Worm (Caenorhabditis elegans): ENCODE data around the gene Y79H2A.2.

Y79H2A.2 gene

DNA sequence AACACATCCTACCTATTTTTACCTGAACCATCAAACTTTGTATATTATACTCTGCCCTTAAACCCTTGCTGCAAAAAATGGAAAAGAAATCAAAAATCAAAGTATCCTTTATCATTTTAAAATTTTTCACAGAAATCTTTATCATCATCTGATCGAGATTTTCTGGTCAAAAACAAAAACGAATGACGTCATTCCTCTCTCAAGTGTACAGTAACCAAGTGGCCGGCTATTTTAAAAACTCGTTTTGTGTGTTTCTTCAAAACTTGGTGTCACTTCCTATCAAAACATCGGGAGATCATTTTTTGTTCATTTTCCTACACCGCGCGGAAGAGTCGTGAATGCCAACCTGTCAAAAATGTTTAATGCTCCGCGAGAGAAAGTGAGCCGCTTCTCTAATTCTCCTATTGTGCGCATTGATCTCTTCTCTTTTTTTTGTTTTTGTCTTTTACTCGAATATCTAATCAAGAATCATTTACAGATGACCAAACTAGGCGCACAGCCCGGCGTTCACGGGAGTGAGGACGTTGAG, 10.4 kb downstream of the Y79H2A.2 start, which contains the start of gene brp-1:
Gene brp-1 (plus strand): TSS at position 479 of the 529 bp plus-strand sequence.
- peak; percentile 56 for TF ChIP-seq zip-8 (tag; optimal IDR thresholded peaks at IDR 0.05)
- TF ChIP-seq sem-2 (GFP tag; optimal IDR thresholded peaks at IDR 0.05) = no peak

DNA sequence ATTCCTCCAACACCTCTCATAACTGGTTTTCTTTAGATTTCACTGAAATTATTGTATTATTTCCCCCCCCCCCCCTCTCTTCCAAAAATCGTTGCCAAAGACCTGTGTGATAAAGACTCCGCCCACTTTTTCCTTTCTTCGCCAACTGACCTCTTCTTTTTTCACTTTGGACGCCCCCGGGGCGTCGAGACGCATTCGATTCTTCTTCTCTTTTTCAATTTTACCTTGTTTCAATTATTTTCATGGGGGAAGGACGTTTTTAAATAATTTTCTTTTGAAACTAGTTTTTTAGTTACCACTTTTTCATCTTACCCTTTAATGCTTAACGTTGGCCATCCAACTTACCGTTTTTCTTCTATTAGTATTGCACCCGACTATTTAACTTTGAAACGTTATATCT, 12.6 kb downstream of the Y79H2A.2 start:
- TF ChIP-seq nhr-2 (tag; optimal IDR thresholded peaks at IDR 0.05) (no peak), unc-62 (GFP tag; optimal IDR thresholded peaks at IDR 0.05) (no peak), hlh-1 (tag; optimal IDR thresholded peaks at IDR 0.05) (no peak), unc-120 (tag; optimal IDR thresholded peaks at IDR 0.05; ENCODE audit: poor library complexity, severe bottlenecking) (no peak), ces-1 (GFP tag; optimal IDR thresholded peaks at IDR 0.05) (no peak), lsy-2 (tag; optimal IDR thresholded peaks at IDR 0.05) (no peak), mab-5 (tag; optimal IDR thresholded peaks at IDR 0.05) (no peak), sptf-1 (tag; optimal IDR thresholded peaks at IDR 0.05) (no peak), flh-1 (GFP tag; optimal IDR thresholded peaks at IDR 0.05) (no peak), ceh-43 (GFP tag; optimal IDR thresholded peaks at IDR 0.05) (no peak), ceh-83 (GFP tag; optimal IDR thresholded peaks at IDR 0.05) (no peak), nhr-28 (tag; optimal IDR thresholded peaks at IDR 0.05) (no peak), zip-8 (tag; optimal IDR thresholded peaks at IDR 0.05) (no peak), elt-1 (tag; optimal IDR thresholded peaks at IDR 0.05; ENCODE audit: borderline replicate concordance, insufficient read depth) (no peak), ceh-39 (tag; optimal IDR thresholded peaks at IDR 0.05) (no peak)

DNA sequence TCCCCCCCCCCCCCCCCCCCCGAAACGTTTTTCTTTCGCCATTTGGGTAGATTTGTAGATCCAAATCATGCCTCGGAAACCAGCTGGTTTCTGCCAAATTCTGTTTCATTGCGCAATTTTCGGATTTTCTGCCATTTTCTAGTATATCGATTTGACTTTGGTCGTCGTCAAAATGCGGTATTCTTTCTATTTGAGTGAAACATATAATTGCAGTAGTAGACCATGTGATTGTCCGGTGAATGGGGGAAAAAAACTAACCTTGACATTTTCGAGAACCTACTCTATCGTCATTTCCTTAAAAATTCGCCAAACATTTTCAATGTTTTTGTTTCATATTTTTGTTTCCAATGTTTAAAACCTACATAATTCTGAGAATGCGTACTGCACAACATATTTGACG, 15.0 kb downstream of the Y79H2A.2 start:
- TF ChIP-seq flh-1 (GFP tag; optimal IDR thresholded peaks at IDR 0.05) = no peak

DNA sequence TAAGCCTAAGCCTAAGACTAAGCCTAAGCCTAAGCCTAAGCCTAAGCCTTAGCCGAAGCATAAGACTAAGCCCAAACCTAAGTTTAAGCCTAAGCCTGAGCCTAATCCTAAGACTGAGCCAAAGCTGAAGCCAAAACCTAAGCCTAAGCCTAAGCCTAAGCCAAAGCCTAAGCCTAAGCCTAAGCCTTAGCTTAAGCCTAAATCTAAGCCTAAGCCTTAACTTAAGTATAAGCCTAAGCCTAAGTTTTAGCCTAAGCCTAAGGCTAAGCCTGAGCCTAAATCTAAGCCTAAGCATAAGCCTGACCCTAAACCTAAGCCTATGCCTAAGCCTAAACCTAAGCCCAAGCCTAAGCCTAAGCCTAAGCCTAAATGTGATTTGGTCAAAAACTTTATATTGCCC, 15.4 kb downstream of the Y79H2A.2 start:
- TF ChIP-seq elt-1 (tag; optimal IDR thresholded peaks at IDR 0.05; ENCODE audit: borderline replicate concordance, insufficient read depth) (no peak), ham-2 (GFP tag; optimal IDR thresholded peaks at IDR 0.05) (peak; percentile 54)

DNA sequence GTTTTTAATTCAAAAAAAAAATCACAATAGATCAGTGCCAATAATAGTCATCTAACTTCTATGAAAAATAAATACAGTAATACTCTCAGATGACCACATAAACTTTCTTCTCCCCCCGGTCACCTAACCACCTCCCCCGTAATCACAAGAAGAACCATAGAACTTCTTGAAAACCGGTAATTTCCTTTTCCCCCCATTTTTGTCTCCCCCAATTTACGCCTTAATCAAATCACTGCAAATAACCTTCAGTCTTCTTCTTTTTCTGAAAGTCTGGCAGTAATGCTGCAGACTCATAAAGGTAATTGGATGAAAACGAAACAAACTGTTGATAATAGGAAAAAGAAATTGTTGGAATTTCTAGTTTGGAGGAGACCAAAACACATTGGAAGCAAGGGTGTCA, 16.1 kb downstream of the Y79H2A.2 start:
- no peak for TF ChIP-seq nhr-237 (tag; optimal IDR thresholded peaks at IDR 0.05)
- no peak for TF ChIP-seq lsy-2 (tag; optimal IDR thresholded peaks at IDR 0.05)
- no peak for TF ChIP-seq unc-62 (GFP tag; optimal IDR thresholded peaks at IDR 0.05)
- TF ChIP-seq ceh-83 (GFP tag; optimal IDR thresholded peaks at IDR 0.05) = no peak
- TF ChIP-seq tbx-8 (GFP tag; optimal IDR thresholded peaks at IDR 0.05) = no peak
- TF ChIP-seq pha-4 (tag; optimal IDR thresholded peaks at IDR 0.05) = no peak
- no peak for TF ChIP-seq zip-8 (tag; optimal IDR thresholded peaks at IDR 0.05)
- no peak for TF ChIP-seq nhr-2 (tag; optimal IDR thresholded peaks at IDR 0.05)
- TF ChIP-seq mls-2 (tag; optimal IDR thresholded peaks at IDR 0.05) = no peak
- TF ChIP-seq lin-32 (GFP tag; optimal IDR thresholded peaks at IDR 0.05) = no peak
- no peak for TF ChIP-seq hlh-1 (tag; optimal IDR thresholded peaks at IDR 0.05)
- no peak for TF ChIP-seq sptf-1 (tag; optimal IDR thresholded peaks at IDR 0.05)

DNA sequence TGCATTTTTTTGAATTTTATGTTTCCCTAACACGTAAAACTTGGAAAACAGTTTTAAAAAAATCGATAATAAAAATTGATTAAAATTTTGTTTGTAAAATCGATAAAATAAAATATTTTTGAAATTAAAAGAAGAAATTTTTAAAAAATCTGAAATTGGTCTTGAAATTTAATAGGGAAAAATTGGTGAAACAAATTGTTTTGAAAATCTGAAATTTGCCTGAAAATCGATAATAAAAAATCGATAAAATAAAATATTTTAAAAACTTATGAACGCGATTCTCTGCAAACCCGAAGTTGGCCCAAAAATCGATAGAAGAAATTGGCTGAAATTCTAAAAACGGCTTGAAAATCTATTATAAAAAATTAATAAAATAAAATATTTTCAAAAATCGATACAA, 16.9 kb downstream of the Y79H2A.2 start:
- TF ChIP-seq bed-3 (GFP tag; optimal IDR thresholded peaks at IDR 0.05) = no peak
- no peak for TF ChIP-seq zip-8 (tag; optimal IDR thresholded peaks at IDR 0.05)
- TF ChIP-seq nhr-237 (tag; optimal IDR thresholded peaks at IDR 0.05) = no peak
- no peak for TF ChIP-seq hlh-1 (tag; optimal IDR thresholded peaks at IDR 0.05)
- no peak for TF ChIP-seq nhr-28 (tag; optimal IDR thresholded peaks at IDR 0.05)

DNA sequence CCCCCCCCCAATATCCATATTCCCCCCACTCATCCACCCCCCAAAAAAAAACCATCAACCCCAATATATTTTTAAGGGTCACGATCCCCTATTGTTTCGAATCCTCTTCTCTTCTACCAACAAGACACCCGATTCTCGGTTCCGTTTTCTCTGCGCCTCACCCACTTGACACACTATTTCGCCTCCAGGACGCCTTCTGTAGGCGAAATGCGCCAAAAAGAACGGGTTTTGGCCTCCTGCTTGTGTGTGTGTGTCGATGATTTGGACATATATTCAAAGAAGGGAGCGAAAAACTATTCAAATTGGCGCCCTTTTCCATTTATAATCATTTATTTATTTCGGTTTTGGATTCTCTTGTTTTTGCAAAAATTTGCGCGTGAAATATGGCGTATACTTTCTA, 17.5 kb downstream of the Y79H2A.2 start:
- TF ChIP-seq ces-1 (GFP tag; optimal IDR thresholded peaks at IDR 0.05) = no peak
- no peak for TF ChIP-seq snpc-4 (tag; optimal IDR thresholded peaks at IDR 0.05)
- TF ChIP-seq lin-13 (tag; optimal IDR thresholded peaks at IDR 0.05) = no peak
- TF ChIP-seq unc-62 (GFP tag; optimal IDR thresholded peaks at IDR 0.05) = no peak

DNA sequence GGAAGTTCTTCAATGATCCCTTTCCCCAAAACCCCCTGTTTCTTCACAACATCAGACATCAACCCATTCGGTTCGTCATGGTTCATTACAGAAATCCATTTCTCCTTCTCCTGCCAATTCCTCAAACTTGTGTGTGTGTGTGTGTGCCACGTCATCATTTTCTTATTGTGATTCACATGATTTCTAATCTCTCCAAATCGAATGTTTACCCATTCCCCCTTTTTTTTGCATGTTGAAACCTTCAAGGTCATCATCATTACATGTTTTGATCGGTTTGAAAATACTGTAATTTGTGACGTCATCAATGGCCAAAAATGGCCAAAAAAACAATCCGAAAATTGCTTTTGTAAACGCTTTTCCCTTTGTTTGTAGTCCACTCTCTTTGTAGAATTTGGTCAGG, 20.8 kb downstream of the Y79H2A.2 start:
- TF ChIP-seq nhr-237 (tag; optimal IDR thresholded peaks at IDR 0.05) (no peak), ham-2 (GFP tag; optimal IDR thresholded peaks at IDR 0.05) (no peak), mep-1 (tag; optimal IDR thresholded peaks at IDR 0.05) (no peak), M03D4.4 (tag; optimal IDR thresholded peaks at IDR 0.05) (no peak), snpc-4 (tag; optimal IDR thresholded peaks at IDR 0.05) (no peak), mls-2 (tag; optimal IDR thresholded peaks at IDR 0.05) (no peak), sem-2 (GFP tag; optimal IDR thresholded peaks at IDR 0.05) (no peak), nhr-2 (tag; optimal IDR thresholded peaks at IDR 0.05) (no peak), cnd-1 (tag; optimal IDR thresholded peaks at IDR 0.05) (no peak), lin-32 (GFP tag; optimal IDR thresholded peaks at IDR 0.05) (no peak), bed-3 (GFP tag; optimal IDR thresholded peaks at IDR 0.05) (no peak), nhr-28 (tag; optimal IDR thresholded peaks at IDR 0.05) (no peak), lsy-2 (tag; optimal IDR thresholded peaks at IDR 0.05) (no peak), elt-3 (tag; optimal IDR thresholded peaks at IDR 0.05) (no peak), pha-4 (tag; optimal IDR thresholded peaks at IDR 0.05) (no peak), sptf-1 (tag; optimal IDR thresholded peaks at IDR 0.05) (no peak), unc-120 (tag; optimal IDR thresholded peaks at IDR 0.05; ENCODE audit: poor library complexity, severe bottlenecking) (no peak), lin-13 (tag; optimal IDR thresholded peaks at IDR 0.05) (no peak)

All from whole organism, mixed stage, embryonic.